Worm (Caenorhabditis elegans) whole organism, L3 larva: ENCODE measurements around the gene F54D12.9.

Experiments
- lin-39 ChIP-seq: fragments of 150-350 bp; optimal IDR thresholded peaks from 2 replicates; lab custom pipeline; 2018; ENCODE audit warnings: missing biosample characterization, missing genetic modification reagents, missing genetic modification characterization
- nhr-43 ChIP-seq: sonication (generic microtip); optimal IDR thresholded peaks from 2 replicates; lab custom pipeline; 2016; ENCODE audit warnings: mild to moderate bottlenecking, missing genetic modification characterization, missing compliant biosample characterization; ENCODE audit not compliant: poor library complexity, severe bottlenecking
- pqm-1 ChIP-seq: fragments of 150-350 bp; optimal IDR thresholded peaks from 2 replicates; lab custom pipeline; 2017; ENCODE audit warnings: missing biosample characterization, missing genetic modification characterization, inconsistent platforms
- unc-62 ChIP-seq: fragments of 150-350 bp; sonication (generic microtip); optimal IDR thresholded peaks from 4 replicates; lab custom pipeline; 2014; ENCODE audit warnings: missing biosample characterization, missing genetic modification reagents, missing genetic modification characterization
- zag-1 ChIP-seq: fragments of 150-350 bp; optimal IDR thresholded peaks from 2 replicates; lab custom pipeline; 2014; ENCODE audit warnings: missing biosample characterization, missing genetic modification characterization

DNA sequence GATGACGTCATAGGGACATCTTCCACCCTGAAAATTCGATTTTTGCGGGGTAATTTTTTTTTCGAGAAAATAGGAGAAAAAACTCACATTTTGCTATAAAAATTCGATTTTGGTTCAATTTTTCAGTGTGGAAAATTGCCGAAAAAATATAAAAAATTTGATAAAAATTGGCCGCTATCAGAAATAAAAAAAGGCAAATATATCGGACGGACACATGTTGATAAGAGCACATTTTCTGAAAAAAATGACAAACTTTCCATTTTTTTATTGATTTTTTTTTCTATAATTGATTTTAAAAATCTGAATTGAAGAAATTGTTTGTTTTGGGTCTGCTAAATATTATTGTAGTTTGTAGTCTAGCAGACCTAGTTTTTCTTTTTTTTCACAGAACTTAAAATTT, 26.0 kb downstream of the F54D12.9 start, which contains the start of gene C13A10.1:
- no peak for TF ChIP-seq unc-62 (GFP tag; lab: Kevin White, UChicago)
- TF ChIP-seq nhr-43 (tag; lab: Kevin White, UChicago): no peak
- TF ChIP-seq pqm-1: peak; percentile 26
- no peak for TF ChIP-seq zag-1 (tag; lab: Kevin White, UChicago)
- TF ChIP-seq lin-39 (tag; lab: Kevin White, UChicago): no peak
